Worm (Caenorhabditis elegans) whole organism, young adult: ENCODE measurements around the gene hal-3.

Source experiments
- B0019.2 ChIP-seq: fragments of 200-800 bp; sonication (Bioruptor generic); conservative IDR thresholded peaks from 2 replicates; pipeline ENCODE4 v1.3.6; 2022; ENCODE audit warnings: missing genetic modification reagents, missing genetic modification characterization, missing compliant biosample characterization
- B0035.1 ChIP-seq: sonication (generic microtip); optimal IDR thresholded peaks from 2 replicates; lab custom pipeline; 2016; ENCODE audit warnings: missing genetic modification characterization, mild to moderate bottlenecking, missing compliant biosample characterization, missing genotype, missing genetic modification reagents
- D2030.7 ChIP-seq: fragments of 200-800 bp; sonication (Bioruptor generic); IDR thresholded peaks from 2 replicates; pipeline ENCODE4 v1.3.6; 2022; ENCODE audit warnings: missing genetic modification reagents, missing genetic modification characterization, missing compliant biosample characterization
- F37B4.10 ChIP-seq: fragments of 200-800 bp; sonication (Bioruptor generic); IDR thresholded peaks from 2 replicates; pipeline ENCODE4 v1.3.6; 2022; ENCODE audit warnings: missing genetic modification characterization, missing compliant biosample characterization
- F57C9.4 ChIP-seq: sonication (generic microtip); optimal IDR thresholded peaks from 2 replicates; lab custom pipeline; 2017; ENCODE audit warnings: mild to moderate bottlenecking, missing genetic modification characterization, missing compliant biosample characterization
- K11D2.4 ChIP-seq: fragments of 200-800 bp; sonication (Bioruptor generic); IDR thresholded peaks from 2 replicates; pipeline ENCODE4 v1.3.6; 2022; ENCODE audit warnings: missing genetic modification reagents, missing genetic modification characterization, missing compliant biosample characterization
- K12H6.12 ChIP-seq: fragments of 200-800 bp; sonication (Bioruptor generic); optimal IDR thresholded peaks from 2 replicates; lab custom pipeline; 2018; ENCODE audit warnings: mild to moderate bottlenecking, missing genetic modification characterization, missing compliant biosample characterization
- T07F8.4 ChIP-seq: sonication (generic microtip); optimal IDR thresholded peaks from 2 replicates; lab custom pipeline; 2016; ENCODE audit warnings: mild to moderate bottlenecking, missing genetic modification characterization, moderate library complexity, missing compliant biosample characterization
- T26A5.8 ChIP-seq: sonication (generic microtip); optimal IDR thresholded peaks from 2 replicates; lab custom pipeline; 2016; ENCODE audit warnings: missing genetic modification characterization, missing compliant biosample characterization
- ZK185.1 ChIP-seq: sonication (generic microtip); optimal IDR thresholded peaks from 2 replicates; lab custom pipeline; 2016; ENCODE audit warnings: mild to moderate bottlenecking, missing genetic modification characterization, missing compliant biosample characterization; ENCODE audit not compliant: poor library complexity, severe bottlenecking
- ama-1 ChIP-seq, 3 experiments: fragments of 150-350 bp in 1 of 3; sonication (generic microtip) in 2 of 3; optimal IDR thresholded peaks; 2 replicates each; lab custom pipeline; 2014 to 2018; ENCODE audit warnings: missing biosample characterization in 2 of 3, missing genetic modification characterization in 2 of 3, missing genetic modification reagents in 2 of 3
- aptf-3 ChIP-seq: fragments of 200-800 bp; sonication (Bioruptor generic); IDR thresholded peaks from 2 replicates; pipeline ENCODE4 v1.3.6; 2022; ENCODE audit warnings: missing genetic modification characterization, missing compliant biosample characterization
- athp-1 ChIP-seq: sonication (generic microtip); optimal IDR thresholded peaks from 2 replicates; lab custom pipeline; 2017; ENCODE audit warnings: mild to moderate bottlenecking, missing genetic modification characterization, missing compliant biosample characterization
- attf-5 ChIP-seq: fragments of 200-800 bp; sonication (Bioruptor generic); optimal IDR thresholded peaks from 2 replicates; lab custom pipeline; 2018; ENCODE audit warnings: mild to moderate bottlenecking, missing genetic modification characterization, missing compliant biosample characterization
- cebp-1 ChIP-seq, 2 experiments: fragments of 200-800 bp in 1 of 2; sonication (Bioruptor generic) in 1 of 2; sonication (generic microtip) in 1 of 2; IDR thresholded peaks in 1 of 2; optimal IDR thresholded peaks in 1 of 2; 2 replicates each; pipeline versions ENCODE4 v1.3.6 to Lab custom; 2017 to 2022; ENCODE audit warnings: missing compliant biosample characterization in 2 of 2, missing genetic modification characterization in 2 of 2, mild to moderate bottlenecking in 1 of 2, missing genetic modification reagents in 1 of 2, moderate library complexity in 1 of 2
- cebp-2 ChIP-seq: fragments of 200-800 bp; sonication (Bioruptor generic); IDR thresholded peaks from 2 replicates; pipeline ENCODE4 v1.3.6; 2022; ENCODE audit warnings: missing genetic modification characterization, missing compliant biosample characterization
- ceh-91 ChIP-seq: fragments of 200-800 bp; sonication (Bioruptor generic); IDR thresholded peaks from 2 replicates; pipeline ENCODE4 v1.3.6; 2022; ENCODE audit warnings: missing genetic modification reagents, missing genetic modification characterization, missing compliant biosample characterization
- dpff-1 ChIP-seq: sonication (generic microtip); optimal IDR thresholded peaks from 2 replicates; lab custom pipeline; 2017; ENCODE audit warnings: mild to moderate bottlenecking, missing genetic modification characterization, missing compliant biosample characterization
- dpl-1 ChIP-seq: fragments of 150-350 bp; optimal IDR thresholded peaks from 2 replicates; lab custom pipeline; 2014; ENCODE audit warnings: missing biosample characterization, missing genetic modification reagents, missing genetic modification characterization
- egl-18 ChIP-seq: fragments of 200-800 bp; sonication (Bioruptor generic); IDR thresholded peaks from 2 replicates; pipeline ENCODE4 v1.3.6; 2022; ENCODE audit warnings: missing genetic modification reagents, missing genetic modification characterization, missing compliant biosample characterization
- egl-44 ChIP-seq: fragments of 200-800 bp; sonication (Bioruptor generic); IDR thresholded peaks from 2 replicates; pipeline ENCODE4 v1.3.6; 2022; ENCODE audit warnings: missing genetic modification reagents, missing genetic modification characterization, missing compliant biosample characterization
- ekl-4 ChIP-seq: fragments of 200-800 bp; sonication (Bioruptor generic); IDR thresholded peaks from 2 replicates; pipeline ENCODE4 v1.3.6; 2022; ENCODE audit warnings: missing genetic modification reagents, missing genetic modification characterization, missing compliant biosample characterization
- hlh-26 ChIP-seq: fragments of 200-800 bp; sonication (Bioruptor generic); conservative IDR thresholded peaks from 2 replicates; pipeline ENCODE4 v1.3.6; 2022; ENCODE audit warnings: missing genetic modification reagents, missing genetic modification characterization, missing compliant biosample characterization
- hmg-20 ChIP-seq: fragments of 200-800 bp; sonication (Bioruptor generic); IDR thresholded peaks from 2 replicates; pipeline ENCODE4 v1.3.6; 2022; ENCODE audit warnings: missing genetic modification reagents, missing genetic modification characterization, missing compliant biosample characterization
- lag-1 ChIP-seq: fragments of 200-800 bp; sonication (Bioruptor generic); IDR thresholded peaks from 2 replicates; pipeline ENCODE4 v1.3.6; 2022; ENCODE audit warnings: missing genetic modification reagents, missing genetic modification characterization, missing compliant biosample characterization
- let-607 ChIP-seq, 2 experiments: fragments of 200-800 bp in 1 of 2; sonication (Bioruptor generic) in 1 of 2; sonication (generic microtip) in 1 of 2; optimal IDR thresholded peaks; 2 replicates each; lab custom pipeline; 2016 to 2018; ENCODE audit warnings: mild to moderate bottlenecking in 2 of 2, missing compliant biosample characterization in 2 of 2, missing genetic modification characterization in 2 of 2, moderate library complexity in 2 of 2, missing genotype in 1 of 2
- lin-26 ChIP-seq: fragments of 200-800 bp; sonication (Bioruptor generic); IDR thresholded peaks from 2 replicates; pipeline ENCODE4 v1.3.6; 2022; ENCODE audit warnings: missing genetic modification reagents, missing genetic modification characterization, missing compliant biosample characterization
- lin-35 ChIP-seq, 3 experiments: fragments of 150-350 bp in 2 of 3; sonication (generic microtip) in 1 of 3; optimal IDR thresholded peaks; 2 replicates each; lab custom pipeline; 2014 to 2018; ENCODE audit warnings: missing biosample characterization in 3 of 3, missing genetic modification characterization in 3 of 3, missing genetic modification reagents in 3 of 3
- lir-1 ChIP-seq: fragments of 200-800 bp; sonication (Bioruptor generic); conservative IDR thresholded peaks from 2 replicates; pipeline ENCODE4 v1.3.6; 2022; ENCODE audit warnings: missing genetic modification reagents, missing genetic modification characterization, missing compliant biosample characterization
- madf-10 ChIP-seq: sonication (generic microtip); optimal IDR thresholded peaks from 2 replicates; lab custom pipeline; 2016; ENCODE audit warnings: mild to moderate bottlenecking, missing genetic modification characterization, missing compliant biosample characterization
- madf-8 ChIP-seq: fragments of 200-800 bp; sonication (Bioruptor generic); conservative IDR thresholded peaks from 2 replicates; pipeline ENCODE4 v1.3.6; 2022; ENCODE audit warnings: missing genetic modification reagents, missing genetic modification characterization, missing compliant biosample characterization
- mxl-1 ChIP-seq: sonication (generic microtip); optimal IDR thresholded peaks from 2 replicates; lab custom pipeline; 2016; ENCODE audit warnings: missing genetic modification characterization, missing compliant biosample characterization
- nfya-1 ChIP-seq: sonication (generic microtip); optimal IDR thresholded peaks from 2 replicates; lab custom pipeline; 2017; ENCODE audit warnings: antibody characterized with exemption, missing compliant biosample characterization, missing genetic modification characterization, borderline replicate concordance; ENCODE audit not compliant: insufficient read depth
- nhr-27 ChIP-seq: fragments of 200-800 bp; sonication (Bioruptor generic); optimal IDR thresholded peaks from 2 replicates; lab custom pipeline; 2018; ENCODE audit warnings: mild to moderate bottlenecking, missing genetic modification characterization, moderate library complexity, missing compliant biosample characterization
- nhr-80 ChIP-seq: sonication (generic microtip); optimal IDR thresholded peaks from 2 replicates; lab custom pipeline; 2016; ENCODE audit warnings: missing genetic modification characterization, missing compliant biosample characterization
- nhr-90 ChIP-seq: sonication (generic microtip); optimal IDR thresholded peaks from 2 replicates; lab custom pipeline; 2016; ENCODE audit warnings: missing genotype, mild to moderate bottlenecking, missing genetic modification characterization, missing compliant biosample characterization
- sea-2 ChIP-seq: fragments of 200-800 bp; sonication (Bioruptor generic); IDR thresholded peaks from 2 replicates; pipeline ENCODE4 v1.3.6; 2022; ENCODE audit warnings: missing genetic modification characterization, missing compliant biosample characterization
- snpc-1.1 ChIP-seq: sonication (generic microtip); optimal IDR thresholded peaks from 2 replicates; lab custom pipeline; 2017; ENCODE audit warnings: missing genetic modification characterization, mild to moderate bottlenecking, missing compliant biosample characterization, antibody characterized with exemption, moderate library complexity, missing genotype, missing genetic modification reagents; ENCODE audit not compliant: insufficient read depth
- snpc-1.3 ChIP-seq: sonication (generic microtip); optimal IDR thresholded peaks from 2 replicates; lab custom pipeline; 2017; ENCODE audit warnings: missing genetic modification characterization, mild to moderate bottlenecking, missing compliant biosample characterization, antibody characterized with exemption, moderate library complexity, missing genotype, missing genetic modification reagents; ENCODE audit not compliant: insufficient read depth
- snpc-4 ChIP-seq, 5 experiments: fragments of 150-350 bp in 1 of 5; sonication (generic microtip) in 4 of 5; optimal IDR thresholded peaks; 2 replicates each; lab custom pipeline; 2014 to 2018; ENCODE audit warnings: missing genetic modification characterization in 5 of 5, missing biosample characterization in 3 of 5, antibody characterized with exemption in 2 of 5, mild to moderate bottlenecking in 2 of 5, missing compliant biosample characterization in 2 of 5, missing genotype in 2 of 5, moderate library complexity in 2 of 5, missing genetic modification reagents in 1 of 5
- sptf-2 ChIP-seq: fragments of 200-800 bp; sonication (Bioruptor generic); optimal IDR thresholded peaks from 2 replicates; lab custom pipeline; 2018; ENCODE audit warnings: mild to moderate bottlenecking, missing genetic modification characterization, missing compliant biosample characterization
- unc-62 ChIP-seq: fragments of 150-350 bp; optimal IDR thresholded peaks from 2 replicates; lab custom pipeline; 2014; ENCODE audit warnings: missing biosample characterization, missing genetic modification reagents, missing genetic modification characterization
- zfh-2 ChIP-seq: fragments of 200-800 bp; sonication (Bioruptor generic); conservative IDR thresholded peaks from 2 replicates; pipeline ENCODE4 v1.3.6; 2022; ENCODE audit warnings: missing genetic modification reagents, missing genetic modification characterization, missing compliant biosample characterization
- ztf-26 ChIP-seq: sonication (generic microtip); optimal IDR thresholded peaks from 2 replicates; lab custom pipeline; 2017; ENCODE audit warnings: missing genetic modification characterization, missing compliant biosample characterization
- ztf-3 ChIP-seq: fragments of 200-800 bp; sonication (Bioruptor generic); optimal IDR thresholded peaks from 2 replicates; lab custom pipeline; 2018; ENCODE audit warnings: mild to moderate bottlenecking, missing genetic modification characterization, missing compliant biosample characterization
- ztf-6 ChIP-seq: fragments of 200-800 bp; sonication (Bioruptor generic); IDR thresholded peaks from 2 replicates; pipeline ENCODE4 v1.3.6; 2022; ENCODE audit warnings: missing genetic modification reagents, missing genetic modification characterization, missing compliant biosample characterization

hal-3 gene

DNA sequence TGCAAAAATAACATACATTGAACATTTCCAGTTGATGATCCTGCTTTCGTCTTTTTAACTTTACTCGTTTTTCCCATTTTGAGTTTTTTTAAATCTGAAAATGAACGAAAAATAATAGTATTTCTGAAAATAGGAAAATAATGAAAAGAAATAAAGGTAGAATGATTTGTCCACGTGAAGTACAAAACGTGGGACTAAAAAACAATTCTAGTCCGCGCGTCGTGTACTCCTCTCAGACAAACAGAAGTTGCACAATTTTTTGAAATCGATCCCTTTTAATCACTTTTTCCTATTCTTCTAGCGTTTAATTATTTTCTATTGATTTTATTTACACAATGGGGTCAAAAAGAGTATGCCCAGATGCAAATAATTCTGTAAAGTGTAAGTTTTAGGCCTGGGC, 25.9 kb downstream of the hal-3 start, which contains the start of the genes E02H1.1 and tag-124 (continued):
- TF ChIP-seq lin-35 (GFP tag; optimal IDR thresholded peaks at IDR 0.05; lab: Kevin White, UChicago) (peak in 1 of 3 experiments; percentile 48), unc-62 (GFP tag; lab: Kevin White, UChicago) (no peak), nhr-80 (tag; lab: Kevin White, UChicago) (no peak), egl-18 (no peak), F37B4.10 (no peak), ztf-3 (GFP tag; lab: Kevin White, UChicago) (no peak), snpc-1.1 (tag; lab: Kevin White, UChicago) (no peak), lir-1 (GFP tag; lab: Robert Waterston, UW) (peak; percentile 50; the same call in 1 of the 2 replicates), attf-5 (GFP tag; lab: Kevin White, UChicago) (no peak), cebp-2 (no peak), nhr-27 (tag; lab: Kevin White, UChicago) (no peak), ceh-91 (no peak), ztf-26 (tag; lab: Kevin White, UChicago) (no peak), dpl-1 (no peak), B0035.1 (tag; lab: Kevin White, UChicago) (no peak), hmg-20 (GFP tag; lab: Robert Waterston, UW) (no peak), dpff-1 (tag; lab: Kevin White, UChicago) (no peak), madf-10 (peak; percentile 32), egl-44 (GFP tag; lab: Robert Waterston, UW) (no peak), athp-1 (tag; lab: Kevin White, UChicago) (peak; percentile 44), nfya-1 (tag; lab: Kevin White, UChicago) (no peak), cebp-1 (GFP tag; IDR thresholded peaks at IDR 0.05; lab: Robert Waterston, UW) (no peak), cebp-1 (tag; optimal IDR thresholded peaks at IDR 0.05; lab: Kevin White, UChicago) (peak; percentile 58), snpc-4 (GFP tag; optimal IDR thresholded peaks at IDR 0.05; lab: Kevin White, UChicago) (no peak), snpc-4 (tag; optimal IDR thresholded peaks at IDR 0.05; lab: Kevin White, UChicago) (peak in 2 of 4 experiments; percentile 22 to 29), hlh-26 (GFP tag; lab: Robert Waterston, UW) (no peak), T26A5.8 (tag; lab: Kevin White, UChicago) (no peak), F57C9.4 (tag; lab: Kevin White, UChicago) (no peak), lin-26 (GFP tag; lab: Robert Waterston, UW) (no peak), aptf-3 (GFP tag; lab: Robert Waterston, UW) (no peak), nhr-90 (tag; lab: Kevin White, UChicago) (no peak), ztf-6 (GFP tag; lab: Robert Waterston, UW) (0 out of 2 replicates have a peak, but pooled peaks have one; percentile 34), madf-8 (GFP tag; lab: Robert Waterston, UW) (peak; percentile 29; the same call in 1 of the 2 replicates), snpc-1.3 (tag; lab: Kevin White, UChicago) (no peak), D2030.7 (no peak), sptf-2 (GFP tag; lab: Kevin White, UChicago) (no peak), let-607 (tag; optimal IDR thresholded peaks at IDR 0.05; lab: Kevin White, UChicago) (peak in 1 of 2 experiments; percentile 62), ekl-4 (no peak), B0019.2 (GFP tag; lab: Robert Waterston, UW) (no peak), K11D2.4 (GFP tag; lab: Robert Waterston, UW) (peak; percentile 76; the same call in 1 of the 2 replicates), ama-1 (optimal IDR thresholded peaks at IDR 0.05; lab: Kevin White, UChicago) (no peak), ama-1 (GFP tag; optimal IDR thresholded peaks at IDR 0.05; lab: Kevin White, UChicago) (no peak), zfh-2 (GFP tag; lab: Robert Waterston, UW) (no peak), mxl-1 (no peak), lag-1 (GFP tag; lab: Robert Waterston, UW) (no peak), sea-2 (GFP tag; lab: Robert Waterston, UW) (no peak), ZK185.1 (tag; lab: Kevin White, UChicago) (peak; percentile 93), T07F8.4 (tag; lab: Kevin White, UChicago) (no peak), K12H6.12 (tag; lab: Kevin White, UChicago) (peak; percentile 48)
